Fruit fly (Drosophila melanogaster): ENCODE measurements around the gene mahe.
A peak's percentile ranks its signal among the peaks of the same experiment; 100 is the strongest.

mahe gene

DNA sequence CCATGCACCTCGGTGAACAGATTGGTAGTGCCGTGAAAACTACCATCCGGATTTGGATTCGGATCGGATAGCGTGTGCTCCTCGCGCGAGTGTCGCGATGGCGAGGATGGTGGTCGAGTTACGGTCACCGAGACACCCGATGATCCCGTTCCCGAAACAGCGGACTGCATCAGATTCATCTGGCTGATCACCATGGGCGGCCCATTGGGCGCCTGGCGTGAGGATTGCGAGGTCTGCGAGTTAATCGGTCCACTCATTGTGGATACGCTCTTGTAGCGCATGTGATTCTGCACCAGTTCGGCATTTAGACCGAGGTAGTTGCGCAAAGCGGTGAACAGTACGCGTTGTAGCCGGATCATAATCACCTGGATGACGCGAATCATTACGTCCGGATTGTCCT, 32.5 kb upstream of the mahe start, which contains the start of gene sn:
Gene sn (plus strand): TSS at position 301 of the 400 bp plus-strand sequence.
- TF ChIP-seq CG13204 (GFP tag; optimal IDR thresholded peaks at IDR 0.05), result no peak
- no peak for TF ChIP-seq CG10348 (GFP tag; IDR thresholded peaks at IDR 0.05)
- no peak for TF ChIP-seq CG32121 (GFP tag; IDR thresholded peaks at IDR 0.05)
- TF ChIP-seq Snoo (tag; optimal IDR thresholded peaks at IDR 0.05), result no peak
- no peak for TF ChIP-seq Pif1B (GFP tag; optimal IDR thresholded peaks at IDR 0.05)
- no peak for TF ChIP-seq EcR (GFP tag; optimal IDR thresholded peaks at IDR 0.05)
- no peak for TF ChIP-seq CG15710 (tag; optimal IDR thresholded peaks at IDR 0.05)
- TF ChIP-seq Ets98B (GFP tag; IDR thresholded peaks at IDR 0.05), result no peak
- no peak for TF ChIP-seq gl (tag; optimal IDR thresholded peaks at IDR 0.05)
- no peak for TF ChIP-seq CG14655 (GFP tag; optimal IDR thresholded peaks at IDR 0.05)
- no peak for TF ChIP-seq CG8301 (tag; optimal IDR thresholded peaks at IDR 0.05)
- no peak for TF ChIP-seq rn (GFP tag; IDR thresholded peaks at IDR 0.05)
- no peak for TF ChIP-seq Pif1A (GFP tag; optimal IDR thresholded peaks at IDR 0.05)
- no peak for TF ChIP-seq CG8159 (tag; optimal IDR thresholded peaks at IDR 0.05)

dm6 chrX:7960988-7961387, 29.8 kb upstream of the mahe start:
- TF ChIP-seq gl (tag; optimal IDR thresholded peaks at IDR 0.05) (no peak), fd96Ca (GFP tag; IDR thresholded peaks at IDR 0.05) (no peak), CG32121 (GFP tag; IDR thresholded peaks at IDR 0.05) (no peak), Pif1B (GFP tag; optimal IDR thresholded peaks at IDR 0.05) (no peak), CG34367 (tag; optimal IDR thresholded peaks at IDR 0.05) (no peak), D1 (tag; optimal IDR thresholded peaks at IDR 0.05) (no peak), CG8159 (tag; optimal IDR thresholded peaks at IDR 0.05) (no peak), CG10348 (GFP tag; IDR thresholded peaks at IDR 0.05) (no peak), Pif1A (GFP tag; optimal IDR thresholded peaks at IDR 0.05) (no peak), CG8301 (tag; optimal IDR thresholded peaks at IDR 0.05) (no peak), CG12605 (GFP tag; IDR thresholded peaks at IDR 0.05) (no peak), EcR (GFP tag; optimal IDR thresholded peaks at IDR 0.05) (no peak), Ets98B (GFP tag; IDR thresholded peaks at IDR 0.05) (no peak)

DNA sequence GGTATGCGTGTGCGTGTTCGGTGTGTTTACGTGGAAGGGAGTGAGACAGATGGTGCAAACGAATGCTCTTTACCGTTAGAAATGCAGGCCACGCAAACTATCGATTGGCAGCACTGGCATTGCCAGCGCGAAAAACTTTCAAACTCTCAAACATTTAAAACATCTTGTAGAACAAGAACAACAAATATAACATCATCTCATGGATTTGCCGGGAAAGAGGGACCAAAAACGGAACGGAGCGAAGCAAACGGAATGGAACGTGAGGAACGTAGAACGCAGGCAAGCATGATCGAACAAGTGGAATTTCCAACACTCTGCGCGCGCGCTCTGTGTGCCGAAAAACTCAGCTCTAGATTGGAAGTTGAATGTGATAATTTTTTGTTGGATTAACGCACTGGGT, 28.3 kb upstream of the mahe start:
- TF ChIP-seq D1 (tag; optimal IDR thresholded peaks at IDR 0.05) (no peak), CG17806 (tag; optimal IDR thresholded peaks at IDR 0.05) (no peak), gl (tag; optimal IDR thresholded peaks at IDR 0.05) (no peak), rn (GFP tag; IDR thresholded peaks at IDR 0.05) (no peak), CG8301 (tag; optimal IDR thresholded peaks at IDR 0.05) (no peak), CG13204 (GFP tag; optimal IDR thresholded peaks at IDR 0.05) (no peak), CG34367 (tag; optimal IDR thresholded peaks at IDR 0.05) (no peak), CG14655 (GFP tag; optimal IDR thresholded peaks at IDR 0.05) (no peak), Pif1B (GFP tag; optimal IDR thresholded peaks at IDR 0.05) (no peak), CG10348 (GFP tag; IDR thresholded peaks at IDR 0.05) (no peak), Snoo (tag; optimal IDR thresholded peaks at IDR 0.05) (no peak), CG8159 (tag; optimal IDR thresholded peaks at IDR 0.05) (no peak)

DNA sequence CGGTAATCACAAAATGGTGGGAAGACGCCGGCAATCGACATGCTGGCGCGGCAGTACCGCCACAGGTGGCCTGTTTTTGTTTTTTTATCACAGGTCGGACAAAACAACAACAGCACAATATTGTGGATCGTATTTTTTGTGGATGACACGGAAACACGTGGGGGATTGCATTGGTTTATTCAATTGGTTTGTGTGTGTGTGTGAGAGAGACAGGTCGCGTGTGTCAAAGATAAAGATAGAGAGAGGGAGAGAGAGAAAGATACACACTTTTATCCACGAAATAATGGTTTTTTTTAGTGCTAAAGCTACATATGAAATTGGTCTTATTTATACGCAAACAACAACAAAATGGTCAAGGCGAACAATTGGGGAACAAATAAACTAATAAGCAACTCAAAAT, 27.8 kb upstream of the mahe start:
- TF ChIP-seq CG4496 (GFP tag; IDR thresholded peaks at IDR 0.05), result peak; percentile 60; the same call in 1 of the 3 replicates
- no peak for TF ChIP-seq Pif1A (GFP tag; optimal IDR thresholded peaks at IDR 0.05)
- peak; percentile 83 for TF ChIP-seq CG12605 (GFP tag; IDR thresholded peaks at IDR 0.05)
- TF ChIP-seq rn (GFP tag; IDR thresholded peaks at IDR 0.05), result no peak
- no peak for TF ChIP-seq fd96Ca (GFP tag; IDR thresholded peaks at IDR 0.05)
- TF ChIP-seq gl (tag; optimal IDR thresholded peaks at IDR 0.05), result peak; percentile 4
- TF ChIP-seq Ets98B (GFP tag; IDR thresholded peaks at IDR 0.05), result peak; percentile 11; the same call in 1 of the 2 replicates

DNA sequence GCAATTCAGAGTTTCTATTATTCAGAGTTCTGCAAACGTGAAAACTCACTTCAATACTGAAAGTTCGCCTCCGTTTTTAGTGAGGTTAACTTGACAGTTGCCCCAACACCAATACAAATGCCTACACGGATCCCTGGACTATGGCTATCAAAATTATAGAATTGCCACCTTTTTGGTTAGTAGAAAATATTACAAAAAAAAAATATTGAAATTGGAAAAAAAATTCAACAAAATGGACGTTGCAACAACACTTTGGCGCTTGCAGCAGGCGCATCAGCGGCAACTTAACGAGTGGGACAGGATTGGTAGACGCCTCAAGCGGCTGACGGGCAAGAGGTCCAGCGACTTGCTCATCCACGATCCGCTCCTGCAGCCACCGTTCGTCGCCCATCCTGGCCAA, 24.7 kb upstream of the mahe start, which contains the start of the genes CG15332 and CG15330:
Gene CG15332 (minus strand): TSS at position 101 of the 400 bp plus-strand sequence.
Gene CG15330 (plus strand): TSS at position 175 of the 400 bp plus-strand sequence.
- TF ChIP-seq CG15710 (tag; optimal IDR thresholded peaks at IDR 0.05), result no peak

DNA sequence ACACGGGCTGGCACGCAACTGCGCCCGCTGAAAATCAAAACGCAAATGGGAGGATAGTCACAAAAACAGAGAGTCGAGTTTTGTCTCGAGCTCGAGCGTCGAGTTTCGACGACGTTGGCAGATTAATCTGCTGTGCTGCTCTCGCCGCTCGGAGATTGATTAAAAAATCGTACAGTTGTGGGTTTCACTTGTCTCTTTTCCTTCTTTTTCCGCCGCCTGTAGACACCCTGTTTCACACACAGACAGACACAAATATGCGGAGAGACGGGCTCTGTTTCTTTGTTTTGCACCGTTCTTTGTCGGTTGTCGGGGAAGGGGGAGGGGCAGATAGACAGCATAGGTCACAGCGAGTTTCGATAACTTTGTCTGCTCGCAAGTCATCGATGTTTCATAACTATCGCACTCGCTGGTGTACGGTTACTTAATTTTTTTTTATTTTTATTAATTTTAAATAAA, 15.7 kb upstream of the mahe start, which contains the start of gene orion:
Gene orion (minus strand): TSS at position 51 of the 456 bp plus-strand sequence.
- peak; percentile 85 for TF ChIP-seq EcR (GFP tag; optimal IDR thresholded peaks at IDR 0.05)
- TF ChIP-seq rn (GFP tag; IDR thresholded peaks at IDR 0.05), result peak; percentile 42; the same call in 1 of the 2 replicates
- peak; percentile 38 for TF ChIP-seq CG9948 (tag; optimal IDR thresholded peaks at IDR 0.05)
- peak; percentile 67 for TF ChIP-seq CG8159 (tag; optimal IDR thresholded peaks at IDR 0.05)
- peak; percentile 48 for TF ChIP-seq Snoo (tag; optimal IDR thresholded peaks at IDR 0.05)
- TF ChIP-seq CG17806 (tag; optimal IDR thresholded peaks at IDR 0.05), result peak; percentile 53
- TF ChIP-seq Pif1B (GFP tag; optimal IDR thresholded peaks at IDR 0.05), result peak; percentile 79
- TF ChIP-seq CG32121 (GFP tag; IDR thresholded peaks at IDR 0.05), result peak; percentile 62; the same call in 1 of the 2 replicates
- TF ChIP-seq CG12605 (GFP tag; IDR thresholded peaks at IDR 0.05), result peak; percentile 78
- peak; percentile 92 for TF ChIP-seq CG4496 (GFP tag; IDR thresholded peaks at IDR 0.05)
- peak; percentile 73 for TF ChIP-seq CG15710 (tag; optimal IDR thresholded peaks at IDR 0.05)
- TF ChIP-seq Pif1A (GFP tag; optimal IDR thresholded peaks at IDR 0.05), result peak; percentile 81
- no peak for TF ChIP-seq CG14655 (GFP tag; optimal IDR thresholded peaks at IDR 0.05)
- TF ChIP-seq CG10348 (GFP tag; IDR thresholded peaks at IDR 0.05), result no peak
- peak; percentile 93 for TF ChIP-seq gl (tag; optimal IDR thresholded peaks at IDR 0.05)
- peak; percentile 76 for TF ChIP-seq CG34367 (tag; optimal IDR thresholded peaks at IDR 0.05)
- TF ChIP-seq D1 (tag; optimal IDR thresholded peaks at IDR 0.05), result no peak
- no peak for TF ChIP-seq CG8301 (tag; optimal IDR thresholded peaks at IDR 0.05)
- TF ChIP-seq fd96Ca (GFP tag; IDR thresholded peaks at IDR 0.05), result peak; percentile 71
- peak; percentile 91 for TF ChIP-seq CG13204 (GFP tag; optimal IDR thresholded peaks at IDR 0.05)
- TF ChIP-seq Ets98B (GFP tag; IDR thresholded peaks at IDR 0.05), result peak; percentile 76
